Fruit fly (Drosophila melanogaster) whole organism, prepupa: Measurements from ENCODE around the gene Col4a1.

Experiments
- CG10631 ChIP-seq: fragments of 200-800 bp; sonication (Bioruptor generic); optimal IDR thresholded peaks from 2 replicates; lab custom pipeline; 2016; ENCODE audit warnings: missing biosample characterization, missing genetic modification characterization
- CG15336 ChIP-seq: fragments of 200-800 bp; sonication (Bioruptor generic); IDR thresholded peaks from 2 replicates; pipeline ENCODE4 v1.3.6; 2022; ENCODE audit warnings: missing biosample characterization, missing genetic modification characterization
- CG6163 ChIP-seq: fragments of 200-800 bp; sonication (Bioruptor generic); IDR thresholded peaks from 3 replicates; pipeline ENCODE4 v1.3.6; 2022; ENCODE audit warnings: missing biosample characterization, missing genetic modification characterization
- CG6792 ChIP-seq: fragments of 200-800 bp; sonication (Bioruptor generic); optimal IDR thresholded peaks from 3 replicates; lab custom pipeline; 2016; ENCODE audit warnings: missing biosample characterization, missing genetic modification characterization
- CG6854 ChIP-seq: fragments of 200-800 bp; sonication (Bioruptor generic); optimal IDR thresholded peaks from 2 replicates; lab custom pipeline; 2017; ENCODE audit warnings: missing biosample characterization, mild to moderate bottlenecking, missing genetic modification characterization
- CG7368 ChIP-seq: fragments of 200-800 bp; sonication (Bioruptor generic); optimal IDR thresholded peaks from 3 replicates; lab custom pipeline; 2016; ENCODE audit warnings: missing biosample characterization, missing genetic modification characterization
- CG8632 ChIP-seq: fragments of 200-800 bp; sonication (Bioruptor generic); optimal IDR thresholded peaks from 3 replicates; lab custom pipeline; 2016; ENCODE audit warnings: missing biosample characterization, missing genetic modification characterization
- Eip78C ChIP-seq: fragments of 200-800 bp; sonication (Bioruptor generic); peaks from one replicate; lab custom pipeline; 2016; ENCODE audit warnings: missing biosample characterization, missing genetic modification characterization
- Ets96B ChIP-seq: fragments of 200-800 bp; optimal IDR thresholded peaks from 2 replicates; lab custom pipeline; 2019; ENCODE audit warnings: missing biosample characterization, mild to moderate bottlenecking, missing genetic modification characterization, moderate library complexity
- Hr38 ChIP-seq: sonication (Bioruptor generic); optimal IDR thresholded peaks from 2 replicates; lab custom pipeline; 2016; ENCODE audit warnings: missing biosample characterization, missing genetic modification characterization
- Hr39 ChIP-seq: fragments of 200-800 bp; sonication (Bioruptor generic); optimal IDR thresholded peaks from 2 replicates; lab custom pipeline; 2016; ENCODE audit warnings: missing biosample characterization, missing genetic modification characterization
- Sox14 ChIP-seq: fragments of 200-800 bp; sonication (Bioruptor generic); optimal IDR thresholded peaks from 3 replicates; lab custom pipeline; 2016; ENCODE audit warnings: missing biosample characterization, missing genetic modification characterization
- achi ChIP-seq: fragments of 200-800 bp; sonication (Bioruptor generic); optimal IDR thresholded peaks from 3 replicates; lab custom pipeline; 2016; ENCODE audit warnings: missing biosample characterization, missing genetic modification characterization
- pdm3 ChIP-seq: fragments of 200-800 bp; sonication (Bioruptor generic); optimal IDR thresholded peaks from 3 replicates; lab custom pipeline; 2016; ENCODE audit warnings: missing biosample characterization, missing genetic modification characterization

The Col4a1 gene

DNA sequence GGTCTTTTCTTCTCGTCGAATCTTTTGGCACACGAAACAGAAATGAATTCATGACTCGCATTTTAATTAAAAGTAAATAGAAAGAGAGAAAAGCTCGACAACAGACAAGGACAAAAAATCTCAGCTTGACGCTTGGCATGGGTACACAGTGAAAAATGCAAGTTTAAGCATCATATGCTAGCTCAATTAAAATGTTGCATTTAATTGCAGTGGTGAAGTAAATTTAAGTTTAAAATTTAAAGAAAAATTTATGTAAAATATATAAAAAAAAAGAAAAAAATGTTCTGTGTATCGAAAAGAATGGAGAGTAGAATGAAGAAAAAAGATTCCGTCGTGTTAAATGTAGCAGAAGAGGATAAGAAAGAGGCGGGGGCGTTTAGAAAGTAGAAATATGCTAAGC, 56.2 kb downstream of the Col4a1 start (continued):
- TF ChIP-seq CG6792 (GFP tag; lab: Kevin White, UChicago) (no peak), CG10631 (GFP tag; lab: Kevin White, UChicago) (peak; percentile 35), CG6163 (GFP tag; lab: Robert Waterston, UW) (peak; percentile 47; the same call in 2 of the 3 replicates), Hr38 (GFP tag; lab: Kevin White, UChicago) (no peak), CG8632 (GFP tag; lab: Kevin White, UChicago) (peak; percentile 45), CG15336 (GFP tag; lab: Robert Waterston, UW) (peak; percentile 79), achi (peak; percentile 37), Hr39 (GFP tag; lab: Kevin White, UChicago) (peak; percentile 14), Eip78C (GFP tag; lab: Kevin White, UChicago) (peak; percentile 57), CG7368 (no peak), pdm3 (peak; percentile 32), CG6854 (GFP tag; lab: Kevin White, UChicago) (no peak), Sox14 (no peak), Ets96B (tag; lab: Kevin White, UChicago) (peak; percentile 13)
